Fruit fly (Drosophila melanogaster) whole organism, embryonic: Measurements from ENCODE around the gene svp.

ENCODE experiments used
- Atf-2 ChIP-seq: fragments of 200-800 bp; sonication (Bioruptor generic); optimal IDR thresholded peaks from 2 replicates; lab custom pipeline; 2016; ENCODE audit warnings: missing biosample characterization, missing genetic modification characterization
- CG10267 ChIP-seq: fragments of 200-800 bp; sonication (Bioruptor generic); optimal IDR thresholded peaks from 2 replicates; lab custom pipeline; 2018; ENCODE audit warnings: missing biosample characterization, mild to moderate bottlenecking, missing genetic modification characterization, moderate library complexity
- CG10274 ChIP-seq: fragments of 200-800 bp; sonication (Bioruptor generic); optimal IDR thresholded peaks from 3 replicates; lab custom pipeline; 2017; ENCODE audit warnings: missing biosample characterization, mild to moderate bottlenecking, missing genetic modification characterization
- CG11085 ChIP-seq: fragments of 200-800 bp; sonication (Bioruptor generic); IDR thresholded peaks from 2 replicates; pipeline ENCODE4 v1.3.6; 2022; ENCODE audit warnings: missing biosample characterization, missing genetic modification characterization
- CG13296 ChIP-seq: fragments of 200-800 bp; sonication (Bioruptor generic); optimal IDR thresholded peaks from 3 replicates; lab custom pipeline; 2018; ENCODE audit warnings: missing biosample characterization, mild to moderate bottlenecking, missing genetic modification characterization
- CG13424 ChIP-seq: fragments of 200-800 bp; sonication (Bioruptor generic); optimal IDR thresholded peaks from 2 replicates; lab custom pipeline; 2019; ENCODE audit warnings: missing biosample characterization, mild to moderate bottlenecking, missing genetic modification characterization, moderate library complexity
- CG17328 ChIP-seq: fragments of 200-800 bp; sonication (Bioruptor generic); IDR thresholded peaks from 2 replicates; pipeline ENCODE4 v1.3.6; 2022; ENCODE audit warnings: missing biosample characterization, missing genetic modification characterization
- CG17829 ChIP-seq: fragments of 200-800 bp; optimal IDR thresholded peaks from 2 replicates; lab custom pipeline; 2019; ENCODE audit warnings: missing biosample characterization, mild to moderate bottlenecking, missing genetic modification characterization, moderate library complexity
- CG18262 ChIP-seq: fragments of 200-800 bp; optimal IDR thresholded peaks from 3 replicates; lab custom pipeline; 2019; ENCODE audit warnings: missing biosample characterization, mild to moderate bottlenecking, missing genetic modification characterization, moderate library complexity
- CG2120 ChIP-seq: fragments of 200-800 bp; sonication (Bioruptor generic); optimal IDR thresholded peaks from 3 replicates; lab custom pipeline; 2016; ENCODE audit warnings: missing biosample characterization, missing genetic modification characterization
- CG2678 ChIP-seq: fragments of 200-800 bp; sonication (Bioruptor generic); optimal IDR thresholded peaks from 3 replicates; lab custom pipeline; 2019; ENCODE audit warnings: missing biosample characterization, mild to moderate bottlenecking, missing genetic modification characterization, moderate library complexity
- CG2712 ChIP-seq: fragments of 200-800 bp; optimal IDR thresholded peaks from 3 replicates; lab custom pipeline; 2019; ENCODE audit warnings: missing biosample characterization, mild to moderate bottlenecking, missing genetic modification characterization, moderate library complexity
- CG4820 ChIP-seq: fragments of 200-800 bp; sonication (Bioruptor generic); optimal IDR thresholded peaks from 3 replicates; lab custom pipeline; 2016; ENCODE audit warnings: missing biosample characterization, missing genetic modification characterization
- CG7271 ChIP-seq: fragments of 200-800 bp; sonication (Bioruptor generic); optimal IDR thresholded peaks from 2 replicates; lab custom pipeline; 2018; ENCODE audit warnings: missing biosample characterization, mild to moderate bottlenecking, missing genetic modification characterization, moderate library complexity
- CG7357 ChIP-seq: fragments of 200-800 bp; sonication (Bioruptor generic); IDR thresholded peaks from 3 replicates; pipeline ENCODE4 v1.3.6; 2022; ENCODE audit warnings: missing biosample characterization, missing genetic modification characterization
- CG9876 ChIP-seq: fragments of 200-800 bp; sonication (Bioruptor generic); optimal IDR thresholded peaks from 2 replicates; lab custom pipeline; 2016; ENCODE audit warnings: missing biosample characterization, missing genetic modification characterization
- Dbx ChIP-seq: fragments of 200-800 bp; sonication (Bioruptor generic); IDR thresholded peaks from 3 replicates; pipeline ENCODE4 v1.3.6; 2022; ENCODE audit warnings: missing biosample characterization, missing genetic modification characterization
- Dip3 ChIP-seq: fragments of 200-800 bp; sonication (Bioruptor generic); optimal IDR thresholded peaks from 3 replicates; lab custom pipeline; 2016; ENCODE audit warnings: missing biosample characterization, missing genetic modification characterization
- Doc3 ChIP-seq: fragments of 200-800 bp; sonication (Bioruptor generic); IDR thresholded peaks from 3 replicates; pipeline ENCODE4 v1.3.6; 2022; ENCODE audit warnings: missing biosample characterization, missing genetic modification characterization; ENCODE audit not compliant: partially characterized antibody
- Fer3 ChIP-seq: fragments of 200-800 bp; sonication (Bioruptor generic); optimal IDR thresholded peaks from 2 replicates; lab custom pipeline; 2018; ENCODE audit warnings: missing biosample characterization, mild to moderate bottlenecking, missing genetic modification characterization, moderate library complexity
- HLH4C ChIP-seq: fragments of 200-800 bp; sonication (Bioruptor generic); IDR thresholded peaks from 3 replicates; pipeline ENCODE4 v1.3.6; 2022; ENCODE audit warnings: missing biosample characterization, missing genetic modification characterization; ENCODE audit not compliant: partially characterized antibody
- HLHmδ ChIP-seq: fragments of 200-800 bp; sonication (Bioruptor generic); optimal IDR thresholded peaks from 2 replicates; lab custom pipeline; 2018; ENCODE audit warnings: missing biosample characterization, mild to moderate bottlenecking, missing genetic modification characterization, moderate library complexity
- MBD-R2 ChIP-seq: fragments of 200-800 bp; sonication (Bioruptor generic); IDR thresholded peaks from 2 replicates; pipeline ENCODE4 v1.3.6; 2022; ENCODE audit warnings: missing biosample characterization, missing genetic modification characterization
- Mrtf ChIP-seq: fragments of 200-800 bp; sonication (Bioruptor generic); IDR thresholded peaks from 3 replicates; pipeline ENCODE4 v1.3.6; 2022; ENCODE audit warnings: missing biosample characterization, missing genetic modification characterization
- NC2α ChIP-seq: fragments of 200-800 bp; sonication (Bioruptor generic); optimal IDR thresholded peaks from 2 replicates; lab custom pipeline; 2016; ENCODE audit warnings: missing biosample characterization, missing genetic modification characterization
- Optix ChIP-seq: fragments of 200-800 bp; sonication (Bioruptor generic); IDR thresholded peaks from 3 replicates; pipeline ENCODE4 v1.3.6; 2022; ENCODE audit warnings: missing biosample characterization, missing genetic modification characterization
- Scr ChIP-seq: fragments of 200-800 bp; sonication (Bioruptor generic); IDR thresholded peaks from 2 replicates; pipeline ENCODE4 v1.3.6; 2022; ENCODE audit warnings: missing biosample characterization, missing genetic modification characterization; ENCODE audit not compliant: partially characterized antibody
- Sry-β ChIP-seq: fragments of 200-800 bp; sonication (Bioruptor generic); optimal IDR thresholded peaks from 2 replicates; lab custom pipeline; 2018; ENCODE audit warnings: missing biosample characterization, mild to moderate bottlenecking, missing genetic modification characterization, moderate library complexity
- Xrp1 ChIP-seq: fragments of 200-800 bp; sonication (Bioruptor generic); IDR thresholded peaks from 2 replicates; pipeline ENCODE4 v1.3.6; 2022; ENCODE audit warnings: missing biosample characterization, missing genetic modification characterization
- bigmax ChIP-seq: fragments of 200-800 bp; sonication (Bioruptor generic); optimal IDR thresholded peaks from 2 replicates; lab custom pipeline; 2018; ENCODE audit warnings: missing biosample characterization, mild to moderate bottlenecking, missing genetic modification characterization
- cg ChIP-seq: fragments of 200-800 bp; sonication (Bioruptor generic); optimal IDR thresholded peaks from 3 replicates; lab custom pipeline; 2019; ENCODE audit warnings: missing biosample characterization, mild to moderate bottlenecking, missing genetic modification characterization, moderate library complexity
- chn ChIP-seq: fragments of 200-800 bp; sonication (Bioruptor generic); optimal IDR thresholded peaks from 2 replicates; lab custom pipeline; 2016; ENCODE audit warnings: missing biosample characterization, missing genetic modification characterization
- crc ChIP-seq: fragments of 200-800 bp; sonication (Bioruptor generic); optimal IDR thresholded peaks from 2 replicates; lab custom pipeline; 2016; ENCODE audit warnings: missing biosample characterization, missing genetic modification characterization
- crol ChIP-seq: fragments of 200-800 bp; sonication (Bioruptor generic); IDR thresholded peaks from 2 replicates; pipeline ENCODE4 v1.3.6; 2022; ENCODE audit warnings: missing biosample characterization, missing genetic modification characterization
- dati ChIP-seq: fragments of 200-800 bp; sonication (Bioruptor generic); IDR thresholded peaks from 2 replicates; pipeline ENCODE4 v1.3.6; 2022; ENCODE audit warnings: missing biosample characterization, missing genetic modification characterization
- esg ChIP-seq: fragments of 200-800 bp; sonication (Bioruptor generic); conservative IDR thresholded peaks from 2 replicates; pipeline ENCODE4 v1.3.6; 2022; ENCODE audit warnings: missing biosample characterization, missing genetic modification characterization
- eve ChIP-seq, 2 experiments: fragments of >200 bp; optimal IDR thresholded peaks; 2 replicates each; lab custom pipeline; 2017; ENCODE audit warnings: missing biosample characterization in 2 of 2, missing genetic modification characterization in 2 of 2
- fd3F ChIP-seq: fragments of 200-800 bp; sonication (Bioruptor generic); optimal IDR thresholded peaks from 2 replicates; lab custom pipeline; 2018; ENCODE audit warnings: missing biosample characterization, mild to moderate bottlenecking, missing genetic modification characterization, moderate library complexity
- gfzf ChIP-seq: fragments of 200-800 bp; sonication (Bioruptor generic); optimal IDR thresholded peaks from 2 replicates; lab custom pipeline; 2016; ENCODE audit warnings: missing biosample characterization, mild to moderate bottlenecking, missing genetic modification characterization, moderate library complexity
- hkb ChIP-seq, 2 experiments: fragments of 200-800 bp in 1 of 2; fragments of >200 bp in 1 of 2; sonication (Bioruptor generic) in 1 of 2; IDR thresholded peaks in 1 of 2; optimal IDR thresholded peaks in 1 of 2; 2 replicates each; pipeline versions ENCODE4 v1.3.6 to Lab custom; 2017 to 2022; ENCODE audit warnings: missing biosample characterization in 1 of 2, missing genetic modification characterization in 1 of 2
- insv ChIP-seq, 2 experiments: fragments of 200-800 bp; sonication (Bioruptor generic); optimal IDR thresholded peaks; 3 replicates each; lab custom pipeline; 2016 to 2018; ENCODE audit warnings: missing biosample characterization in 2 of 2, missing genetic modification characterization in 2 of 2
- onecut ChIP-seq: fragments of 200-800 bp; sonication (Bioruptor generic); IDR thresholded peaks from 2 replicates; pipeline ENCODE4 v1.3.6; 2022; ENCODE audit warnings: missing biosample characterization, missing genetic modification characterization
- row ChIP-seq: fragments of 200-800 bp; sonication (Bioruptor generic); IDR thresholded peaks from 3 replicates; pipeline ENCODE4 v1.3.6; 2022; ENCODE audit warnings: missing biosample characterization, missing genetic modification characterization
- sd ChIP-seq: fragments of 200-800 bp; sonication (Bioruptor generic); optimal IDR thresholded peaks from 3 replicates; lab custom pipeline; 2018; ENCODE audit warnings: missing biosample characterization, mild to moderate bottlenecking, missing genetic modification characterization, moderate library complexity
- slp2 ChIP-seq: fragments of 200-800 bp; sonication (Bioruptor generic); optimal IDR thresholded peaks from 2 replicates; lab custom pipeline; 2016; ENCODE audit warnings: missing biosample characterization, missing genetic modification characterization
- stwl ChIP-seq: fragments of 200-800 bp; sonication (Bioruptor generic); optimal IDR thresholded peaks from 3 replicates; lab custom pipeline; 2018; ENCODE audit warnings: missing biosample characterization, mild to moderate bottlenecking, missing genetic modification characterization, moderate library complexity
- sug ChIP-seq: fragments of 200-800 bp; optimal IDR thresholded peaks from 2 replicates; lab custom pipeline; 2019; ENCODE audit warnings: missing biosample characterization, mild to moderate bottlenecking, missing genetic modification characterization, moderate library complexity
- unpg ChIP-seq: fragments of 200-800 bp; sonication (Bioruptor generic); optimal IDR thresholded peaks from 3 replicates; lab custom pipeline; 2018; ENCODE audit warnings: missing biosample characterization, mild to moderate bottlenecking, missing genetic modification characterization, moderate library complexity
- vfl ChIP-seq: fragments of 200-800 bp; sonication (Bioruptor generic); optimal IDR thresholded peaks from 2 replicates; lab custom pipeline; 2016; ENCODE audit warnings: missing biosample characterization, missing genetic modification characterization
- wek ChIP-seq: fragments of 200-800 bp; sonication (Bioruptor generic); optimal IDR thresholded peaks from 3 replicates; lab custom pipeline; 2018; ENCODE audit warnings: missing biosample characterization, mild to moderate bottlenecking, missing genetic modification characterization, moderate library complexity

The svp gene

dm6 chr3R:12280729-12281342 is 22.3 kb downstream of the svp start (continued):
- TF ChIP-seq unpg (no peak), row (GFP tag; lab: Robert Waterston, UW) (no peak), CG11085 (no peak), Sry-β (GFP tag; lab: Kevin White, UChicago) (no peak), NC2α (GFP tag; lab: Kevin White, UChicago) (no peak), CG17328 (0 out of 2 replicates have a peak, but pooled peaks have one; percentile 7), CG10267 (tag; lab: Kevin White, UChicago) (no peak), slp2 (no peak), crol (GFP tag; lab: Robert Waterston, UW) (peak; percentile 84), Fer3 (tag; lab: Kevin White, UChicago) (no peak), wek (GFP tag; lab: Kevin White, UChicago) (no peak), fd3F (GFP tag; lab: Kevin White, UChicago) (no peak), CG2678 (tag; lab: Kevin White, UChicago) (no peak), CG9876 (GFP tag; lab: Kevin White, UChicago) (no peak), CG2712 (no peak), HLH4C (GFP tag; lab: Robert Waterston, UW) (peak; percentile 65; the same call in 2 of the 3 replicates), Scr (GFP tag; lab: Robert Waterston, UW) (peak; percentile 70), esg (GFP tag; lab: Robert Waterston, UW) (no peak), crc (GFP tag; lab: Kevin White, UChicago) (no peak), bigmax (GFP tag; lab: Kevin White, UChicago) (no peak), dati (GFP tag; lab: Robert Waterston, UW) (no peak), CG10274 (GFP tag; lab: Kevin White, UChicago) (no peak), CG17829 (tag; lab: Kevin White, UChicago) (no peak), CG4820 (GFP tag; lab: Kevin White, UChicago) (no peak), Doc3 (GFP tag; lab: Robert Waterston, UW) (no peak), Dip3 (GFP tag; lab: Kevin White, UChicago) (no peak), chn (GFP tag; lab: Kevin White, UChicago) (no peak), CG18262 (tag; lab: Kevin White, UChicago) (no peak), eve (GFP tag; optimal IDR thresholded peaks at IDR 0.05; lab: Kevin White, UChicago) (no peak), Optix (GFP tag; lab: Robert Waterston, UW) (no peak), gfzf (no peak), CG13424 (tag; lab: Kevin White, UChicago) (no peak), hkb (optimal IDR thresholded peaks at IDR 0.05; lab: Kevin White, UChicago) (no peak), hkb (GFP tag; IDR thresholded peaks at IDR 0.05; lab: Robert Waterston, UW) (no peak), vfl (GFP tag; lab: Kevin White, UChicago) (no peak), MBD-R2 (GFP tag; lab: Robert Waterston, UW) (no peak), HLHmδ (no peak), CG7357 (no peak), cg (peak; percentile 95), Xrp1 (GFP tag; lab: Robert Waterston, UW) (no peak), Atf-2 (GFP tag; lab: Kevin White, UChicago) (no peak), sug (tag; lab: Kevin White, UChicago) (peak; percentile 55), insv (GFP tag; optimal IDR thresholded peaks at IDR 0.05; lab: Kevin White, UChicago) (peak; percentile 80 to 96), sd (tag; lab: Kevin White, UChicago) (no peak), Dbx (peak; percentile 34; the same call in 1 of the 3 replicates), Mrtf (no peak), stwl (tag; lab: Kevin White, UChicago) (no peak), onecut (GFP tag; lab: Robert Waterston, UW) (no peak), CG7271 (tag; lab: Kevin White, UChicago) (no peak), CG2120 (no peak), CG13296 (GFP tag; lab: Kevin White, UChicago) (no peak)
